Fruit fly (Drosophila melanogaster) whole organism, wandering third instar larva: ENCODE results near the gene CG14275.
A peak's percentile ranks its signal among the peaks of the same experiment; 100 is the strongest.

Source experiments
- Abd-B ChIP-seq: fragments of >200 bp; optimal IDR thresholded peaks from 2 replicates; lab custom pipeline; 2017; ENCODE audit warnings: missing biosample characterization, missing genetic modification characterization
- CG32264 ChIP-seq: fragments of 200-800 bp; sonication (Bioruptor generic); optimal IDR thresholded peaks from 2 replicates; lab custom pipeline; 2016; ENCODE audit warnings: missing biosample characterization, missing genetic modification characterization
- CG9705 ChIP-seq: fragments of 200-800 bp; sonication (Bioruptor generic); optimal IDR thresholded peaks from 2 replicates; lab custom pipeline; 2018; ENCODE audit warnings: missing biosample characterization, mild to moderate bottlenecking, missing genetic modification characterization
- CrebA ChIP-seq: fragments of 200-800 bp; sonication (Bioruptor generic); optimal IDR thresholded peaks from 2 replicates; lab custom pipeline; 2016; ENCODE audit warnings: missing biosample characterization, mild to moderate bottlenecking, missing genetic modification characterization, borderline replicate concordance
- Dfd ChIP-seq: fragments of >200 bp; optimal IDR thresholded peaks from 2 replicates; lab custom pipeline; 2017; ENCODE audit warnings: missing biosample characterization, missing genetic modification characterization
- Dif ChIP-seq: fragments of 200-275, 200-300 bp; sonication (Bioruptor generic); optimal IDR thresholded peaks from 2 replicates; lab custom pipeline; 2018; ENCODE audit warnings: missing biosample characterization, missing genetic modification characterization; ENCODE audit not compliant: partially characterized antibody
- GATAd ChIP-seq: sonication (Bioruptor generic); optimal IDR thresholded peaks from 2 replicates; lab custom pipeline; 2016; ENCODE audit warnings: missing biosample characterization, missing genetic modification characterization
- HLH106 ChIP-seq: fragments of 200-800 bp; optimal IDR thresholded peaks from 3 replicates; lab custom pipeline; 2019; ENCODE audit warnings: missing biosample characterization, mild to moderate bottlenecking, missing genetic modification characterization, moderate library complexity
- Hr78 ChIP-seq: fragments of >200 bp; optimal IDR thresholded peaks from 2 replicates; lab custom pipeline; 2017; ENCODE audit warnings: missing biosample characterization, missing genetic modification characterization
- Hr83 ChIP-seq: fragments of 200-300 bp; sonication (Bioruptor generic); optimal IDR thresholded peaks from 2 replicates; lab custom pipeline; 2016; ENCODE audit warnings: missing biosample characterization, mild to moderate bottlenecking, missing genetic modification characterization, moderate library complexity; ENCODE audit not compliant: poor library complexity, severe bottlenecking
- Jra ChIP-seq: sonication (Bioruptor generic); optimal IDR thresholded peaks from 2 replicates; lab custom pipeline; 2016; ENCODE audit warnings: missing biosample characterization, missing genetic modification characterization
- Mio ChIP-seq: sonication (Bioruptor generic); optimal IDR thresholded peaks from 2 replicates; lab custom pipeline; 2016; ENCODE audit warnings: missing biosample characterization, missing genetic modification characterization
- N ChIP-seq: fragments of >200 bp; optimal IDR thresholded peaks from 2 replicates; lab custom pipeline; 2018; ENCODE audit warnings: missing biosample characterization, missing external identifiers, missing genetic modification characterization
- OdsH ChIP-seq: fragments of 200-800 bp; sonication (Bioruptor generic); optimal IDR thresholded peaks from 2 replicates; lab custom pipeline; 2016; ENCODE audit warnings: missing biosample characterization, mild to moderate bottlenecking, missing genetic modification characterization
- Rel ChIP-seq, 2 experiments: fragments of 200-800 bp; sonication (Bioruptor generic) in 1 of 2; optimal IDR thresholded peaks; 2 replicates in 1 of 2; 3 replicates in 1 of 2; lab custom pipeline; 2016 to 2019; ENCODE audit warnings: mild to moderate bottlenecking in 2 of 2, missing biosample characterization in 2 of 2, missing genetic modification characterization in 2 of 2, moderate library complexity in 1 of 2
- Vsx2 ChIP-seq: fragments of 200-300, 225-300 bp; sonication (Bioruptor generic); optimal IDR thresholded peaks from 2 replicates; lab custom pipeline; 2018; ENCODE audit warnings: missing biosample characterization, missing genetic modification characterization; ENCODE audit not compliant: partially characterized antibody
- br ChIP-seq: fragments of 200-800 bp; sonication (Bioruptor generic); optimal IDR thresholded peaks from 2 replicates; lab custom pipeline; 2016; ENCODE audit warnings: missing biosample characterization, missing genetic modification characterization
- brk ChIP-seq: fragments of 200-800 bp; sonication (Bioruptor generic); optimal IDR thresholded peaks from 2 replicates; lab custom pipeline; 2016; ENCODE audit warnings: missing biosample characterization, mild to moderate bottlenecking, missing genetic modification characterization
- dl ChIP-seq, 2 experiments: fragments of 175-275, 200-275 bp in 1 of 2; fragments of 200-275 bp in 1 of 2; sonication (Bioruptor generic); optimal IDR thresholded peaks; lab custom pipeline; 2018; ENCODE audit warnings: mild to moderate bottlenecking in 2 of 2, missing biosample characterization in 2 of 2, missing genetic modification characterization in 2 of 2, moderate library complexity in 2 of 2; ENCODE audit not compliant: partially characterized antibody in 2 of 2, insufficient read depth in 1 of 2
- dsf ChIP-seq: sonication (Bioruptor generic); optimal IDR thresholded peaks from 2 replicates; lab custom pipeline; 2016; ENCODE audit warnings: missing biosample characterization, missing genetic modification characterization, borderline replicate concordance
- ey ChIP-seq: fragments of 200-800 bp; sonication (Bioruptor generic); optimal IDR thresholded peaks from 2 replicates; lab custom pipeline; 2016; ENCODE audit warnings: missing biosample characterization, missing genetic modification characterization
- foxo ChIP-seq, 2 experiments: fragments of 200-800 bp; sonication (Bioruptor generic); optimal IDR thresholded peaks; 2 replicates in 1 of 2; 3 replicates in 1 of 2; lab custom pipeline; 2016 to 2017; ENCODE audit warnings: missing biosample characterization in 2 of 2, missing genetic modification characterization in 2 of 2
- fru ChIP-seq: fragments of 200-800 bp; sonication (Bioruptor generic); optimal IDR thresholded peaks from 3 replicates; lab custom pipeline; 2016; ENCODE audit warnings: missing biosample characterization, mild to moderate bottlenecking, missing genetic modification characterization
- h ChIP-seq: fragments of 200-800 bp; sonication (Bioruptor generic); optimal IDR thresholded peaks from 3 replicates; lab custom pipeline; 2016; ENCODE audit warnings: missing biosample characterization, mild to moderate bottlenecking, missing genetic modification characterization
- jim ChIP-seq: fragments of 175-275, 200-325 bp; sonication (Bioruptor generic); optimal IDR thresholded peaks from 2 replicates; lab custom pipeline; 2016; ENCODE audit warnings: missing biosample characterization, mild to moderate bottlenecking, missing genetic modification characterization
- lola ChIP-seq: fragments of >200 bp; optimal IDR thresholded peaks from 2 replicates; lab custom pipeline; 2017; ENCODE audit warnings: missing biosample characterization, missing genetic modification characterization
- pan ChIP-seq: fragments of >200 bp; optimal IDR thresholded peaks from 2 replicates; lab custom pipeline; 2017
- psq ChIP-seq: fragments of 200-800 bp; sonication (Bioruptor generic); optimal IDR thresholded peaks from 3 replicates; lab custom pipeline; 2017; ENCODE audit warnings: missing biosample characterization, mild to moderate bottlenecking, missing genetic modification characterization, moderate library complexity
- rgr ChIP-seq: fragments of 200-800 bp; sonication (Bioruptor generic); optimal IDR thresholded peaks from 3 replicates; lab custom pipeline; 2016; ENCODE audit warnings: missing biosample characterization, mild to moderate bottlenecking, missing genetic modification characterization
- sage ChIP-seq: fragments of 200-800 bp; sonication (Bioruptor generic); optimal IDR thresholded peaks from 2 replicates; lab custom pipeline; 2016; ENCODE audit warnings: missing biosample characterization, mild to moderate bottlenecking, missing genetic modification characterization
- sv ChIP-seq: fragments of 200-800 bp; sonication (Bioruptor generic); optimal IDR thresholded peaks from 3 replicates; lab custom pipeline; 2016; ENCODE audit warnings: missing biosample characterization, missing genetic modification characterization
- tai ChIP-seq: sonication (Bioruptor generic); optimal IDR thresholded peaks from 2 replicates; lab custom pipeline; 2016; ENCODE audit warnings: missing biosample characterization, missing genetic modification characterization
- usp ChIP-seq: fragments of >200 bp; optimal IDR thresholded peaks from 2 replicates; lab custom pipeline; 2017; ENCODE audit warnings: missing biosample characterization, missing genetic modification characterization
- woc ChIP-seq: sonication (Bioruptor generic); optimal IDR thresholded peaks from 2 replicates; lab custom pipeline; 2016; ENCODE audit warnings: missing biosample characterization, mild to moderate bottlenecking, missing genetic modification characterization

Gene CG14275

dm6 chr2L:8370364-8371326 lies 43.4 kb downstream of the CG14275 start, which contains the start of gene CG17292 (continued):
- TF ChIP-seq N (no peak), Hr83 (GFP tag; lab: Kevin White, UChicago) (peak; percentile 3), jim (GFP tag; lab: Kevin White, UChicago) (no peak), br (GFP tag; lab: Kevin White, UChicago) (peak; percentile 15), brk (GFP tag; lab: Kevin White, UChicago) (no peak)
- TF ChIP-seq, all 38 proteins: peak for 10

- no peak for TF ChIP-seq jim (GFP tag; lab: Kevin White, UChicago)
- no peak for TF ChIP-seq dsf
- TF ChIP-seq foxo (GFP tag; optimal IDR thresholded peaks at IDR 0.05; lab: Kevin White, UChicago) = no peak
- no peak for TF ChIP-seq sv (GFP tag; lab: Kevin White, UChicago)
- no peak for TF ChIP-seq fru
- no peak for TF ChIP-seq Abd-B (GFP tag; lab: Kevin White, UChicago)
- TF ChIP-seq CG32264 = no peak
- no peak for TF ChIP-seq Dfd (GFP tag; lab: Kevin White, UChicago)
- no peak for TF ChIP-seq Hr78
- TF ChIP-seq br (GFP tag; lab: Kevin White, UChicago) = no peak
- no peak for TF ChIP-seq ey (GFP tag; lab: Kevin White, UChicago)
- no peak for TF ChIP-seq dl (GFP tag; optimal IDR thresholded peaks at IDR 0.05; lab: Kevin White, UChicago; ENCODE audit: insufficient read depth in 1 of 2, partially characterized antibody in 2 of 2)
- no peak for TF ChIP-seq Rel (GFP tag; optimal IDR thresholded peaks at IDR 0.05; lab: Kevin White, UChicago)
- TF ChIP-seq Rel (tag; optimal IDR thresholded peaks at IDR 0.05; lab: Kevin White, UChicago) = no peak
- TF ChIP-seq, all 38 proteins: peak for 0
Observed at dm6 chr2L:8371354-8371937, 44.2 kb downstream of the CG14275 start.

dm6 chr2L:8372248-8372647 lies 45.0 kb downstream of the CG14275 start:
- TF ChIP-seq N (no peak), sage (GFP tag; lab: Kevin White, UChicago) (no peak), Rel (GFP tag; optimal IDR thresholded peaks at IDR 0.05; lab: Kevin White, UChicago) (no peak), Rel (tag; optimal IDR thresholded peaks at IDR 0.05; lab: Kevin White, UChicago) (peak; percentile 27)
- TF ChIP-seq, all 38 proteins: peak for 1

- no peak for TF ChIP-seq Dfd (GFP tag; lab: Kevin White, UChicago)
- no peak for TF ChIP-seq h (GFP tag; lab: Kevin White, UChicago)
- no peak for TF ChIP-seq ey (GFP tag; lab: Kevin White, UChicago)
- no peak for TF ChIP-seq br (GFP tag; lab: Kevin White, UChicago)
Observed at dm6 chr2L:8374235-8374634, 47.0 kb downstream of the CG14275 start, which contains the start of gene Wdr82. Gene Wdr82 (plus strand): TSS chr2L:8374461.

dm6 chr2L:8376717-8377116 lies 49.5 kb downstream of the CG14275 start, which contains the start of the genes CG13390 and CG17294:
Gene CG13390 (minus strand): TSS chr2L:8376797.
Gene CG17294 (plus strand): TSS chr2L:8377035.
- no peak for TF ChIP-seq CrebA (GFP tag; lab: Kevin White, UChicago)
- TF ChIP-seq GATAd (GFP tag; lab: Kevin White, UChicago) = peak; percentile 95
- TF ChIP-seq Rel (GFP tag; optimal IDR thresholded peaks at IDR 0.05; lab: Kevin White, UChicago) = peak; percentile 97
- peak; percentile 95 for TF ChIP-seq Rel (tag; optimal IDR thresholded peaks at IDR 0.05; lab: Kevin White, UChicago)
- peak; percentile 100 for TF ChIP-seq rgr (GFP tag; lab: Kevin White, UChicago)
- peak; percentile 95 for TF ChIP-seq woc (GFP tag; lab: Kevin White, UChicago)
- TF ChIP-seq sage (GFP tag; lab: Kevin White, UChicago) = peak; percentile 98
- TF ChIP-seq N = no peak
- TF ChIP-seq Abd-B (GFP tag; lab: Kevin White, UChicago) = no peak
- peak; percentile 100 for TF ChIP-seq HLH106 (tag; lab: Kevin White, UChicago)
- peak; percentile 89 for TF ChIP-seq jim (GFP tag; lab: Kevin White, UChicago)
- peak; percentile 99 for TF ChIP-seq fru
- peak; percentile 95 for TF ChIP-seq CG32264
- peak; percentile 85 for TF ChIP-seq Mio (GFP tag; lab: Kevin White, UChicago)
- no peak for TF ChIP-seq tai (GFP tag; lab: Kevin White, UChicago)
- TF ChIP-seq psq (GFP tag; lab: Kevin White, UChicago) = peak; percentile 99
- TF ChIP-seq Jra = peak; percentile 98
- no peak for TF ChIP-seq Hr78
- TF ChIP-seq OdsH (GFP tag; lab: Kevin White, UChicago) = peak; percentile 99
- TF ChIP-seq foxo (GFP tag; optimal IDR thresholded peaks at IDR 0.05; lab: Kevin White, UChicago) = peak; percentile 87 to 100
- TF ChIP-seq Dif (GFP tag; lab: Kevin White, UChicago) = no peak
- peak; percentile 97 for TF ChIP-seq ey (GFP tag; lab: Kevin White, UChicago)
- no peak for TF ChIP-seq Vsx2 (GFP tag; lab: Kevin White, UChicago)
- TF ChIP-seq Dfd (GFP tag; lab: Kevin White, UChicago) = no peak
- no peak for TF ChIP-seq pan (lab: Kevin White, UChicago)
- peak; percentile 100 for TF ChIP-seq h (GFP tag; lab: Kevin White, UChicago)
- TF ChIP-seq br (GFP tag; lab: Kevin White, UChicago) = peak; percentile 97
- TF ChIP-seq usp (GFP tag; lab: Kevin White, UChicago) = no peak
- peak; percentile 99 for TF ChIP-seq CG9705 (GFP tag; lab: Kevin White, UChicago)
- peak; percentile 99 for TF ChIP-seq brk (GFP tag; lab: Kevin White, UChicago)
- TF ChIP-seq lola (GFP tag; lab: Kevin White, UChicago) = no peak
- peak; percentile 96 for TF ChIP-seq dsf
